Fruit fly (Drosophila melanogaster): ENCODE results near the gene Dora.

DNA sequence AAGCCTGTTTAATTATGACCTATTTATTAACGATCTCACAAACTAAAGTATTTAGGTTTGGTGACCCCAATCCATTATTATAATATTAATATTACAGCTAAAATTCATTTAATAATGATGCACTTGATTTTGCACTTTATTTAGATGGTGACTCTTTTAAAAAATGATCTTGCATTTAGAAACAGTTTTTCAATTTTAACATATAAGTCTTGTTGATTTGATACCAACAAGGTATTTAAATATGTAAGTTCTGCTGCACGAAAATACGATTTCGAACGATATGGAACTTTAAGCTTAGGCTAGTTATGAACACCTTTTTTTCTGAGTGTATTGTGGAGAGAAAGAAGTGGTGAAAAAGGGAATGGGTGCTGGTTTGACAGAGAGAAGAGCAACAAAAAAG lies 50.4 kb downstream of the Dora start:
- TF ChIP-seq pad (GFP tag; optimal IDR thresholded peaks at IDR 0.05) (no peak), Crg-1 (GFP tag; optimal IDR thresholded peaks at IDR 0.05) (no peak), ovo (GFP tag; optimal IDR thresholded peaks at IDR 0.05) (no peak), CG1620 (GFP tag; optimal IDR thresholded peaks at IDR 0.05) (no peak), toe (GFP tag; optimal IDR thresholded peaks at IDR 0.05) (no peak), CG5204 (GFP tag; optimal IDR thresholded peaks at IDR 0.05) (no peak), CG7045 (GFP tag; optimal IDR thresholded peaks at IDR 0.05) (no peak), kay (GFP tag; ENCODE audit: borderline replicate concordance) (no peak)
